Worm (Caenorhabditis elegans) whole organism, mixed stage, embryonic: ENCODE data around the gene sshk-1.

ENCODE experiments used
- cnd-1 ChIP-seq: fragments of 200-800 bp; sonication (Bioruptor generic); optimal IDR thresholded peaks from 2 replicates; lab custom pipeline; 2018; ENCODE audit warnings: mild to moderate bottlenecking, missing genetic modification characterization, missing compliant biosample characterization
- elt-1 ChIP-seq: sonication (generic microtip); optimal IDR thresholded peaks from 2 replicates; lab custom pipeline; 2017; ENCODE audit warnings: missing genetic modification characterization, mild to moderate bottlenecking, missing compliant biosample characterization, antibody characterized with exemption, moderate library complexity, borderline replicate concordance; ENCODE audit not compliant: insufficient read depth
- flh-1 ChIP-seq: fragments of 200-800 bp; sonication (Bioruptor generic); optimal IDR thresholded peaks from 2 replicates; lab custom pipeline; 2018; ENCODE audit warnings: mild to moderate bottlenecking, missing genetic modification characterization, moderate library complexity, missing compliant biosample characterization
- lin-13 ChIP-seq: fragments of 150-350 bp; optimal IDR thresholded peaks from 2 replicates; lab custom pipeline; 2014; ENCODE audit warnings: missing biosample characterization, missing genetic modification characterization
- lin-32 ChIP-seq: fragments of 200-800 bp; sonication (Bioruptor generic); optimal IDR thresholded peaks from 2 replicates; lab custom pipeline; 2018; ENCODE audit warnings: mild to moderate bottlenecking, missing genetic modification characterization, missing compliant biosample characterization
- mep-1 ChIP-seq: fragments of 150-350 bp; optimal IDR thresholded peaks from 2 replicates; lab custom pipeline; 2017; ENCODE audit warnings: missing biosample characterization, missing genetic modification reagents, missing genetic modification characterization, inconsistent platforms
- nhr-237 ChIP-seq: fragments of 150-350 bp; optimal IDR thresholded peaks from 2 replicates; lab custom pipeline; 2014; ENCODE audit warnings: missing biosample characterization, missing genetic modification characterization
- nhr-28 ChIP-seq: fragments of 150-350 bp; optimal IDR thresholded peaks from 2 replicates; lab custom pipeline; 2014; ENCODE audit warnings: missing biosample characterization, missing genetic modification characterization
- nhr-76 ChIP-seq: sonication (generic microtip); optimal IDR thresholded peaks from 2 replicates; lab custom pipeline; 2017; ENCODE audit warnings: missing biosample characterization, missing genetic modification characterization
- pha-4 ChIP-seq: fragments of 150-350 bp; optimal IDR thresholded peaks from 2 replicates; lab custom pipeline; 2018; ENCODE audit warnings: missing biosample characterization, missing genetic modification reagents, missing genetic modification characterization
- unc-62 ChIP-seq: fragments of 150-350 bp; optimal IDR thresholded peaks from 2 replicates; lab custom pipeline; 2014; ENCODE audit warnings: missing biosample characterization, missing genetic modification reagents, missing genetic modification characterization
- zip-8 ChIP-seq: fragments of 150-350 bp; optimal IDR thresholded peaks from 2 replicates; lab custom pipeline; 2014; ENCODE audit warnings: missing biosample characterization, missing genetic modification characterization
- ztf-11 ChIP-seq: fragments of 150-350 bp; optimal IDR thresholded peaks from 2 replicates; lab custom pipeline; 2014; ENCODE audit warnings: missing biosample characterization, missing genetic modification characterization

DNA sequence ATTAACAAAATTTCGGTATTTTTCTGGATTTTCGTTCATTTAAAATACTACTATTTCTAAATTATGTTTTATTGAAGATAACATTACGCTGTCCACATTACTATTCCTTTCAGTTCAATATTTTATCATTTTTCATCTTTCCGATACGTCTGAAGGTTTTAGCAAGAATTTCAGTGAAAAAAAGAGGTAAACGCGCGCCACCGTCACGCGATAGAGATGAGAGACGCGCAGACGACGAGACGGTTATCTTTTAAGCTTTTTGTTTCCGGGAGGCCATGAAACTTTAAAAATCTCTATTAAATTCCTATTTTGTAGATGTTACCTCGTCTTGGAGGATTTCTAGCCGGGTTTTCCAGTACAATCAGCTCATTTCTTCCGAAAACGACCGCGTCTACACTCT is 21.8 kb downstream of the sshk-1 start, which contains the start of gene mrps-12:
- TF ChIP-seq nhr-237 (tag; lab: Kevin White, UChicago), result no peak
- no peak for TF ChIP-seq elt-1
- no peak for TF ChIP-seq ztf-11 (tag; lab: Kevin White, UChicago)
- TF ChIP-seq pha-4, result no peak
- no peak for TF ChIP-seq unc-62
- TF ChIP-seq lin-32 (GFP tag; lab: Kevin White, UChicago), result no peak
- no peak for TF ChIP-seq flh-1 (GFP tag; lab: Kevin White, UChicago)
- no peak for TF ChIP-seq nhr-76 (tag; lab: Kevin White, UChicago)
- no peak for TF ChIP-seq nhr-28 (tag; lab: Kevin White, UChicago)
- TF ChIP-seq mep-1 (tag; lab: Kevin White, UChicago), result no peak
- TF ChIP-seq cnd-1 (tag; lab: Kevin White, UChicago), result no peak
- no peak for TF ChIP-seq lin-13
- TF ChIP-seq zip-8 (tag; lab: Kevin White, UChicago), result no peak
